Worm (Caenorhabditis elegans): Measurements from ENCODE around the gene F13H8.12.

DNA sequence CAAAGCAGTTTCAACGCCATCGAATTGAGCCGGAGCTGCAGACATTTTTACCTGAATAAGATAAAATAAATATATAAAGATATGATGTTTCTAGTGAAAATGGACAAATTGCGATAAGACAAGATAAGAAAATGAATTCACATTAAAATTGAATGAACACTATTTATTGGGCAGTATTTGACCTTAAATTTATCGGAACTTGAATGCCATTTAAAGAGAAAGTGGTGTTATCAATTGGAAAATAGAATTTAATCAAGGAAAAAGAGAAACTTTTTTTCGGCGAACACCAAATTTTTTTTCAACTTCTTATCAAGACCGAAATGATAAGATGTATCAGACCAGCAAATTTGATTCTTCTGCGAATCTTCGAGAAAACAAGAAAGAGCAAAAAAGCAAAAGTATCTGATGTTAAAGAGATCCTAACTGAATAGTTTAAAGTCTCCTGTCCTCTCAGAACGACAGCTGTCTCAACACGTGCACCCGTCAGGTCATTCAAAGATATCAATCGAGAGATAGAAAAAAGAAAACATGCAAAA lies 27.8 kb downstream of the F13H8.12 start, which contains the start of gene upb-1:
- no peak for TF ChIP-seq ztf-23 (GFP tag; IDR thresholded peaks at IDR 0.05)
- no peak for TF ChIP-seq ztf-29 (GFP tag; IDR thresholded peaks at IDR 0.05)
- TF ChIP-seq flt-1 (GFP tag; IDR thresholded peaks at IDR 0.05), result no peak
- no peak for TF ChIP-seq cog-1 (tag; optimal IDR thresholded peaks at IDR 0.05)
- TF ChIP-seq med-1 (GFP tag; optimal IDR thresholded peaks at IDR 0.05; ENCODE audit: insufficient read depth), result no peak
- TF ChIP-seq T22C8.4 (GFP tag; IDR thresholded peaks at IDR 0.05), result no peak
- TF ChIP-seq ref-1 (GFP tag; conservative IDR thresholded peaks at IDR 0.05), result no peak
- TF ChIP-seq klf-2 (GFP tag; conservative IDR thresholded peaks at IDR 0.05), result no peak
- no peak for TF ChIP-seq tab-1 (GFP tag; IDR thresholded peaks at IDR 0.05)
